Fruit fly (Drosophila melanogaster): ENCODE results near the gene Trim9.

DNA sequence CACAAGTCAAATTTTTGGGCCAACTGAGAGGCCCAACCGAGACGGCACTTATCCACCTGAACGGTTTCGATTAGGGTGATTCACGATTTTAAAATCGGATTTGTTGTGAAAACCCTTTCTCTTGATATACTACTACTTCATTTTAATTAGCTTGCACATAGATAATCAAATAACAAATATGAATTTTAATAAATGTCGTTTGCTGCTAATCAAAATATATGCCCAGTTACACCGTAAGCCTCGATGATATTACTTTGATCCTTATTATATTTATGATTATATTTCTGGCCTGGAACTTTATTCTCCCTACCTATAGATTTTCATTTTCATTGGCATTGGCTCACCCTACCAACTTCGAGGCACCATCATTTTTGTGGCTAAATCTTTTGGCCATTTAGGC is 71.2 kb downstream of the Trim9 start:
- TF ChIP-seq psq (optimal IDR thresholded peaks at IDR 0.05) (no peak), h (optimal IDR thresholded peaks at IDR 0.05) (no peak), Myc (optimal IDR thresholded peaks at IDR 0.05) (no peak), Sin3A (optimal IDR thresholded peaks at IDR 0.05) (no peak), ttk (optimal IDR thresholded peaks at IDR 0.05) (no peak)
